Worm (Caenorhabditis elegans): ENCODE data around the gene gyf-1.
A peak's percentile ranks its signal among the peaks of the same experiment; 100 is the strongest.

gyf-1 gene

ce11 chrII:6741428-6741827 lies 57.4 kb downstream of the gyf-1 start, which contains the start of gene exos-8 (continued):
- TF ChIP-seq ZK546.5 (tag; optimal IDR thresholded peaks at IDR 0.05), result no peak
- TF ChIP-seq mml-1 (tag; optimal IDR thresholded peaks at IDR 0.05), result no peak
- no peak for TF ChIP-seq fkh-2 (tag; optimal IDR thresholded peaks at IDR 0.05)
- no peak for TF ChIP-seq egl-27 (tag; optimal IDR thresholded peaks at IDR 0.05)
- no peak for TF ChIP-seq hmg-11 (tag; optimal IDR thresholded peaks at IDR 0.05)
- peak; percentile 65 for TF ChIP-seq nfya-1 (tag; optimal IDR thresholded peaks at IDR 0.05; ENCODE audit: insufficient read depth)
- TF ChIP-seq ceh-16 (tag; optimal IDR thresholded peaks at IDR 0.05), result no peak
- TF ChIP-seq skn-1 (tag; optimal IDR thresholded peaks at IDR 0.05), result no peak
